Worm (Caenorhabditis elegans): Measurements from ENCODE around the gene K09G1.2.

K09G1.2 gene

ce11 chrV:9568707-9569106 is 21.7 kb upstream of the K09G1.2 start, which contains the start of gene F25B3.4:
TSS of gene F25B3.4 (minus strand) at chrV:9568807.
- no peak for TF ChIP-seq zag-1 (tag; optimal IDR thresholded peaks at IDR 0.05)
- no peak for TF ChIP-seq unc-62 (GFP tag; optimal IDR thresholded peaks at IDR 0.05)
- TF ChIP-seq egl-27 (tag; optimal IDR thresholded peaks at IDR 0.05): no peak
- no peak for TF ChIP-seq fkh-2 (tag; optimal IDR thresholded peaks at IDR 0.05)
- no peak for TF ChIP-seq mml-1 (tag; optimal IDR thresholded peaks at IDR 0.05)

- TF ChIP-seq ceh-82 (tag; optimal IDR thresholded peaks at IDR 0.05) (no peak), ceh-9 (tag; optimal IDR thresholded peaks at IDR 0.05) (no peak), sea-2 (GFP tag; optimal IDR thresholded peaks at IDR 0.05) (no peak), egl-27 (tag; optimal IDR thresholded peaks at IDR 0.05) (no peak), zag-1 (tag; optimal IDR thresholded peaks at IDR 0.05) (no peak), fkh-10 (GFP tag; optimal IDR thresholded peaks at IDR 0.05) (no peak), nhr-76 (tag; optimal IDR thresholded peaks at IDR 0.05) (no peak)
Observed at ce11 chrV:9570197-9570596, 20.2 kb upstream of the K09G1.2 start, which contains the start of gene F25B3.5. TSS of gene F25B3.5 (minus strand) at chrV:9570297.

ce11 chrV:9571056-9571455 is 19.4 kb upstream of the K09G1.2 start:
- peak; percentile 36 for TF ChIP-seq elt-2 (tag; optimal IDR thresholded peaks at IDR 0.05)
- TF ChIP-seq jun-1 (tag; optimal IDR thresholded peaks at IDR 0.05): no peak
- TF ChIP-seq nhr-11 (tag; optimal IDR thresholded peaks at IDR 0.05): no peak
- TF ChIP-seq nhr-237 (tag; optimal IDR thresholded peaks at IDR 0.05): no peak
- TF ChIP-seq pha-4 (tag; optimal IDR thresholded peaks at IDR 0.05): no peak

- TF ChIP-seq nhr-11 (tag; optimal IDR thresholded peaks at IDR 0.05): no peak
- TF ChIP-seq ztf-11 (tag; optimal IDR thresholded peaks at IDR 0.05): no peak
- TF ChIP-seq nhr-67 (tag; optimal IDR thresholded peaks at IDR 0.05): no peak
- TF ChIP-seq ceh-82 (tag; optimal IDR thresholded peaks at IDR 0.05): no peak
- no peak for TF ChIP-seq fos-1 (tag; optimal IDR thresholded peaks at IDR 0.05)
- no peak for TF ChIP-seq egl-5 (tag; optimal IDR thresholded peaks at IDR 0.05)
- no peak for TF ChIP-seq aly-2 (tag; optimal IDR thresholded peaks at IDR 0.05)
- TF ChIP-seq jun-1 (tag; optimal IDR thresholded peaks at IDR 0.05): no peak
- TF ChIP-seq elt-2 (tag; optimal IDR thresholded peaks at IDR 0.05): no peak
- TF ChIP-seq mml-1 (tag; optimal IDR thresholded peaks at IDR 0.05): no peak
- no peak for TF ChIP-seq zag-1 (tag; optimal IDR thresholded peaks at IDR 0.05)
- TF ChIP-seq unc-62 (GFP tag; optimal IDR thresholded peaks at IDR 0.05): no peak
- no peak for TF ChIP-seq snpc-4 (tag; optimal IDR thresholded peaks at IDR 0.05)
- no peak for TF ChIP-seq ZK546.5 (tag; optimal IDR thresholded peaks at IDR 0.05)
- no peak for TF ChIP-seq lsy-12 (tag; optimal IDR thresholded peaks at IDR 0.05)
- no peak for TF ChIP-seq sea-2 (GFP tag; optimal IDR thresholded peaks at IDR 0.05)
- no peak for TF ChIP-seq nhr-23 (tag; optimal IDR thresholded peaks at IDR 0.05)
Observed at ce11 chrV:9571673-9572072, 18.7 kb upstream of the K09G1.2 start.

- TF ChIP-seq lin-39 (tag; optimal IDR thresholded peaks at IDR 0.05): no peak
Observed at ce11 chrV:9576991-9577390, 13.4 kb upstream of the K09G1.2 start, which contains the start of gene F25B3.2. TSS of gene F25B3.2 (plus strand) at chrV:9577291.

- TF ChIP-seq tbx-2 (tag; optimal IDR thresholded peaks at IDR 0.05) (no peak), lin-39 (tag; optimal IDR thresholded peaks at IDR 0.05) (no peak), nfya-1 (tag; optimal IDR thresholded peaks at IDR 0.05; ENCODE audit: insufficient read depth) (no peak), nhr-25 (tag; optimal IDR thresholded peaks at IDR 0.05) (peak; percentile 18), ceh-16 (tag; optimal IDR thresholded peaks at IDR 0.05) (no peak), elt-2 (tag; optimal IDR thresholded peaks at IDR 0.05) (peak; percentile 4), pha-4 (tag; optimal IDR thresholded peaks at IDR 0.05) (peak; percentile 60), sea-2 (GFP tag; optimal IDR thresholded peaks at IDR 0.05) (no peak), fos-1 (tag; optimal IDR thresholded peaks at IDR 0.05) (no peak), ztf-11 (tag; optimal IDR thresholded peaks at IDR 0.05) (no peak), nhr-76 (tag; optimal IDR thresholded peaks at IDR 0.05) (no peak), lin-15B (tag; optimal IDR thresholded peaks at IDR 0.05) (no peak), aly-2 (tag; optimal IDR thresholded peaks at IDR 0.05) (no peak), snpc-4 (tag; optimal IDR thresholded peaks at IDR 0.05) (peak; percentile 4), ZK546.5 (tag; optimal IDR thresholded peaks at IDR 0.05) (no peak), nhr-67 (tag; optimal IDR thresholded peaks at IDR 0.05) (no peak), eor-1 (tag; optimal IDR thresholded peaks at IDR 0.05) (no peak), nhr-12 (tag; optimal IDR thresholded peaks at IDR 0.05) (no peak), zag-1 (tag; optimal IDR thresholded peaks at IDR 0.05) (no peak), pqm-1 (tag; optimal IDR thresholded peaks at IDR 0.05) (no peak), fkh-10 (GFP tag; optimal IDR thresholded peaks at IDR 0.05) (no peak), ceh-82 (tag; optimal IDR thresholded peaks at IDR 0.05) (no peak), ztf-4 (tag; optimal IDR thresholded peaks at IDR 0.05) (no peak), egl-27 (tag; optimal IDR thresholded peaks at IDR 0.05) (no peak), unc-39 (tag; optimal IDR thresholded peaks at IDR 0.05) (no peak), R02D3.7 (tag; optimal IDR thresholded peaks at IDR 0.05) (no peak), hmg-11 (tag; optimal IDR thresholded peaks at IDR 0.05) (peak; percentile 62), nhr-23 (tag; optimal IDR thresholded peaks at IDR 0.05) (peak; percentile 35), egl-5 (tag; optimal IDR thresholded peaks at IDR 0.05) (no peak), jun-1 (tag; optimal IDR thresholded peaks at IDR 0.05) (no peak), lsy-12 (tag; optimal IDR thresholded peaks at IDR 0.05) (no peak), nhr-77 (tag; optimal IDR thresholded peaks at IDR 0.05) (no peak)
Observed at ce11 chrV:9582594-9583322, 7.7 kb upstream of the K09G1.2 start, which contains the start of gene rtfo-1. TSS of gene rtfo-1 (minus strand) at chrV:9582644.

All from whole organism, L3 larva.